Worm (Caenorhabditis elegans) whole organism, L3 larva: Measurements from ENCODE around the gene ndub-3.

Experiments
- aly-2 ChIP-seq: fragments of 150-350 bp; optimal IDR thresholded peaks from 2 replicates; lab custom pipeline; 2014; ENCODE audit warnings: missing biosample characterization, missing genetic modification characterization
- ama-1 ChIP-seq: fragments of 150-350 bp; optimal IDR thresholded peaks from 2 replicates; lab custom pipeline; 2018
- ceh-28 ChIP-seq: fragments of 150-350 bp; optimal IDR thresholded peaks from 2 replicates; lab custom pipeline; 2014; ENCODE audit warnings: missing biosample characterization, missing genetic modification reagents, missing genetic modification characterization
- ceh-82 ChIP-seq: fragments of 150-350 bp; optimal IDR thresholded peaks from 2 replicates; lab custom pipeline; 2014; ENCODE audit warnings: missing biosample characterization, missing genetic modification characterization
- egl-27 ChIP-seq: sonication (generic microtip); optimal IDR thresholded peaks from 4 replicates; lab custom pipeline; 2017; ENCODE audit warnings: missing biosample characterization, missing genetic modification reagents, missing genetic modification characterization
- elt-2 ChIP-seq: sonication (generic microtip); optimal IDR thresholded peaks from 2 replicates; lab custom pipeline; 2016; ENCODE audit warnings: missing genetic modification reagents, mild to moderate bottlenecking, missing genetic modification characterization, missing compliant biosample characterization
- fos-1 ChIP-seq: fragments of 150-350 bp; optimal IDR thresholded peaks from 2 replicates; lab custom pipeline; 2014; ENCODE audit warnings: missing biosample characterization, missing genetic modification characterization
- hmg-11 ChIP-seq: sonication (generic microtip); optimal IDR thresholded peaks from 2 replicates; lab custom pipeline; 2016; ENCODE audit warnings: missing genetic modification characterization, missing compliant biosample characterization
- jun-1 ChIP-seq: fragments of 150-350 bp; optimal IDR thresholded peaks from 2 replicates; lab custom pipeline; 2014; ENCODE audit warnings: missing biosample characterization, missing genetic modification reagents, missing genetic modification characterization
- lsy-12 ChIP-seq: sonication (generic microtip); optimal IDR thresholded peaks from 2 replicates; lab custom pipeline; 2016; ENCODE audit warnings: mild to moderate bottlenecking, missing genetic modification characterization, missing compliant biosample characterization
- mdl-1 ChIP-seq: fragments of 150-350 bp; optimal IDR thresholded peaks from 2 replicates; lab custom pipeline; 2014; ENCODE audit warnings: missing biosample characterization, missing genetic modification characterization
- nhr-12 ChIP-seq: fragments of 150-350 bp; optimal IDR thresholded peaks from 2 replicates; lab custom pipeline; 2014; ENCODE audit warnings: missing biosample characterization, missing genetic modification characterization
- nhr-28 ChIP-seq: fragments of 150-350 bp; optimal IDR thresholded peaks from 2 replicates; lab custom pipeline; 2014; ENCODE audit warnings: missing biosample characterization, missing genetic modification characterization
- nhr-43 ChIP-seq: sonication (generic microtip); optimal IDR thresholded peaks from 2 replicates; lab custom pipeline; 2016; ENCODE audit warnings: mild to moderate bottlenecking, missing genetic modification characterization, missing compliant biosample characterization; ENCODE audit not compliant: poor library complexity, severe bottlenecking
- nhr-77 ChIP-seq: fragments of 150-350 bp; optimal IDR thresholded peaks from 2 replicates; lab custom pipeline; 2014; ENCODE audit warnings: missing biosample characterization, missing genetic modification characterization
- pha-4 ChIP-seq: fragments of 150-350 bp; optimal IDR thresholded peaks from 2 replicates; lab custom pipeline; 2014; ENCODE audit warnings: missing biosample characterization, missing genetic modification reagents, missing genetic modification characterization
- pqm-1 ChIP-seq: fragments of 150-350 bp; optimal IDR thresholded peaks from 2 replicates; lab custom pipeline; 2017; ENCODE audit warnings: missing biosample characterization, missing genetic modification characterization, inconsistent platforms
- tbx-2 ChIP-seq: sonication (generic microtip); optimal IDR thresholded peaks from 2 replicates; lab custom pipeline; 2016; ENCODE audit warnings: mild to moderate bottlenecking, missing genetic modification characterization, missing compliant biosample characterization
- unc-62 ChIP-seq: fragments of 150-350 bp; sonication (generic microtip); optimal IDR thresholded peaks from 4 replicates; lab custom pipeline; 2014; ENCODE audit warnings: missing biosample characterization, missing genetic modification reagents, missing genetic modification characterization
- ztf-11 ChIP-seq: fragments of 150-350 bp; optimal IDR thresholded peaks from 2 replicates; lab custom pipeline; 2014; ENCODE audit warnings: missing biosample characterization, missing genetic modification characterization
- ztf-4 ChIP-seq: fragments of 150-350 bp; optimal IDR thresholded peaks from 2 replicates; lab custom pipeline; 2014; ENCODE audit warnings: missing biosample characterization, missing genetic modification characterization

Gene ndub-3

ce11 chrII:8920955-8921354 lies 43.7 kb downstream of the ndub-3 start:
- TF ChIP-seq ceh-82 (tag; lab: Kevin White, UChicago), result no peak
- no peak for TF ChIP-seq mdl-1
- no peak for TF ChIP-seq nhr-77 (tag; lab: Kevin White, UChicago)
- no peak for TF ChIP-seq nhr-12
- no peak for TF ChIP-seq ztf-4
- no peak for TF ChIP-seq nhr-28 (tag; lab: Kevin White, UChicago)
- no peak for TF ChIP-seq hmg-11 (tag; lab: Kevin White, UChicago)
- no peak for TF ChIP-seq ztf-11
- TF ChIP-seq tbx-2 (tag; lab: Kevin White, UChicago), result no peak
- TF ChIP-seq, all 47 proteins: peak for 0

DNA sequence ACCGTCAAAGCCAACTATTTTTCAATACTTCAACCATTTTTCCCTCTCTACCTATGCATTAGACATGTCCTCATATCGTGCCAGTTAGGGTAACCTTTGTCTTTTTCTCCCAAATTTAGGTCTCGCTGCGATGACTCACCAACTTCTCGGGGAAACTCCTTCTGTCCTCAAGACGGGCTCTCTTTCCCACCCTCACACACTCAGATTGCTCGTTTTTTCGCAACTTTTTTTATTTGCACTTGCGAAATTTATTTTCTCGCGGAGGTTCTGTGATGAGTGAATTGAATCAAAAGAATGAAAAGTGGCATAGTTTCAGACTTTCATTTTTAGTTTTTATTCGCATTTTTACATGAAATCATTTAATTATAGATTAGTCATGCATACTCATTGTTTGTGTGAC lies 44.4 kb downstream of the ndub-3 start:
- TF ChIP-seq egl-27 (tag; lab: Kevin White, UChicago) (no peak), pha-4 (tag; lab: Kevin White, UChicago) (peak; percentile 27)

ce11 chrII:8917339-8917738 lies 47.4 kb downstream of the ndub-3 start:
- TF ChIP-seq fos-1, result no peak
- TF ChIP-seq pha-4 (tag; lab: Kevin White, UChicago), result peak; percentile 27
- peak; percentile 54 for TF ChIP-seq elt-2 (tag; lab: Kevin White, UChicago)
- peak; percentile 1 for TF ChIP-seq pqm-1 (tag; lab: Kevin White, UChicago)
- TF ChIP-seq aly-2 (tag; lab: Kevin White, UChicago), result no peak
- TF ChIP-seq, all 47 proteins: peak for 3

DNA sequence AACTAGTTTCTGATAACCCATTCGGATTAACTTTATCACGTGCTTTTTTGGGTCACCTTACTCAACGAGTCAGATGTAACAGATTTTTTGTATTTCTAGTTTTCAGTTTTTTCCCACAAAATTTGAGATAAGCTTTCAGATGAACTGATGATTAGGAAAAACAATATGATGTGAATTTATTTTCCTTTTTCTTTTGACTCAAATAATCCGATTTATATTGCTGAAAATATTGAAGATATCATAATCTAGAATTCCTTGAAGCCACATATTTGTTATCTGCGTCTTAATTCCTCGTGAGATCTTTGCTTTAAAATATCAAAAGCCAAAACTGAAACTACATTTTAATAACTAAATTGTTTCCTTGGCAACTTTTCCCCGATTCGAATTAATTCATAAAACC lies 48.0 kb downstream of the ndub-3 start:
- TF ChIP-seq jun-1 (tag; lab: Kevin White, UChicago), result no peak
- no peak for TF ChIP-seq ceh-28 (tag; lab: Kevin White, UChicago)
- no peak for TF ChIP-seq ztf-11
- no peak for TF ChIP-seq lsy-12 (tag; lab: Kevin White, UChicago)
- TF ChIP-seq nhr-43 (tag; lab: Kevin White, UChicago), result no peak

ce11 chrII:8914654-8915053 lies 50.0 kb downstream of the ndub-3 start:
- TF ChIP-seq elt-2 (tag; lab: Kevin White, UChicago), result peak; percentile 8
- no peak for TF ChIP-seq nhr-43 (tag; lab: Kevin White, UChicago)
- no peak for TF ChIP-seq ama-1 (lab: Kevin White, UChicago)
- TF ChIP-seq unc-62, result no peak
